Worm (Caenorhabditis elegans) whole organism, L4/young adult: Measurements from ENCODE around the gene str-135.

Experiments
- W03F9.2 ChIP-seq: fragments of 150-350 bp; optimal IDR thresholded peaks from 2 replicates; lab custom pipeline; 2014; ENCODE audit warnings: missing biosample characterization, missing genetic modification characterization
- dao-5 ChIP-seq: sonication (generic microtip); optimal IDR thresholded peaks from 2 replicates; lab custom pipeline; 2016; ENCODE audit warnings: missing genotype, missing genetic modification characterization, moderate library complexity, missing compliant biosample characterization
- him-1 ChIP-seq: sonication (generic microtip); optimal IDR thresholded peaks from 2 replicates; lab custom pipeline; 2016; ENCODE audit warnings: missing genotype, missing genetic modification reagents, missing genetic modification characterization, missing compliant biosample characterization

Gene str-135

ce11 chrV:8235331-8235730 lies 45.3 kb downstream of the str-135 start:
- TF ChIP-seq dao-5 (tag; lab: Kevin White, UChicago): no peak
- no peak for TF ChIP-seq him-1 (tag; lab: Kevin White, UChicago)
- TF ChIP-seq W03F9.2 (tag; lab: Kevin White, UChicago): no peak

- no peak for TF ChIP-seq W03F9.2 (tag; lab: Kevin White, UChicago)
- no peak for TF ChIP-seq dao-5 (tag; lab: Kevin White, UChicago)
- no peak for TF ChIP-seq him-1 (tag; lab: Kevin White, UChicago)
These were observed 50.6 kb downstream of the str-135 start for ce11 chrV:8230056-8230455.
